Worm (Caenorhabditis elegans) whole organism, young adult: ENCODE measurements around the gene F58E6.5.
A peak's percentile ranks its signal among the peaks of the same experiment; 100 is the strongest.

Experiments used
- B0035.1 ChIP-seq: sonication (generic microtip); optimal IDR thresholded peaks from 2 replicates; lab custom pipeline; 2016; ENCODE audit warnings: missing genetic modification characterization, mild to moderate bottlenecking, missing compliant biosample characterization, missing genotype, missing genetic modification reagents
- B0261.1 ChIP-seq: sonication (generic microtip); optimal IDR thresholded peaks from 2 replicates; lab custom pipeline; 2016; ENCODE audit warnings: mild to moderate bottlenecking, missing genetic modification characterization, moderate library complexity, missing compliant biosample characterization
- B0336.3 ChIP-seq: fragments of 200-800 bp; sonication (Bioruptor generic); IDR thresholded peaks from 2 replicates; pipeline ENCODE4 v1.3.6; 2022; ENCODE audit warnings: missing genetic modification characterization, missing compliant biosample characterization
- C06A6.2 ChIP-seq: fragments of 200-800 bp; sonication (Bioruptor generic); conservative IDR thresholded peaks from 2 replicates; pipeline ENCODE4 v1.3.6; 2022; ENCODE audit warnings: missing genetic modification characterization, missing compliant biosample characterization
- C17E4.6 ChIP-seq: fragments of 200-800 bp; sonication (Bioruptor generic); IDR thresholded peaks from 2 replicates; pipeline ENCODE4 v1.3.6; 2022; ENCODE audit warnings: missing genetic modification reagents, missing genetic modification characterization, missing compliant biosample characterization
- F33H1.4 ChIP-seq: fragments of 200-800 bp; sonication (Bioruptor generic); IDR thresholded peaks from 2 replicates; pipeline ENCODE4 v1.3.6; 2022; ENCODE audit warnings: missing genetic modification reagents, missing genetic modification characterization, missing compliant biosample characterization
- F37B4.10 ChIP-seq: fragments of 200-800 bp; sonication (Bioruptor generic); IDR thresholded peaks from 2 replicates; pipeline ENCODE4 v1.3.6; 2022; ENCODE audit warnings: missing genetic modification characterization, missing compliant biosample characterization
- F49E8.2 ChIP-seq: sonication (generic microtip); optimal IDR thresholded peaks from 3 replicates; lab custom pipeline; 2017; ENCODE audit warnings: missing genetic modification characterization, mild to moderate bottlenecking, missing compliant biosample characterization, antibody characterized with exemption, moderate library complexity; ENCODE audit not compliant: insufficient read depth
- K12H6.12 ChIP-seq: fragments of 200-800 bp; sonication (Bioruptor generic); optimal IDR thresholded peaks from 2 replicates; lab custom pipeline; 2018; ENCODE audit warnings: mild to moderate bottlenecking, missing genetic modification characterization, missing compliant biosample characterization
- T07F8.4 ChIP-seq: sonication (generic microtip); optimal IDR thresholded peaks from 2 replicates; lab custom pipeline; 2016; ENCODE audit warnings: mild to moderate bottlenecking, missing genetic modification characterization, moderate library complexity, missing compliant biosample characterization
- Y53G8AR.9 ChIP-seq: fragments of 200-800 bp; sonication (Bioruptor generic); conservative IDR thresholded peaks from 2 replicates; pipeline ENCODE4 v1.3.6; 2022; ENCODE audit warnings: missing genetic modification reagents, missing genetic modification characterization, missing compliant biosample characterization
- Y56A3A.18 ChIP-seq: fragments of 200-800 bp; sonication (Bioruptor generic); IDR thresholded peaks from 2 replicates; pipeline ENCODE4 v1.3.6; 2022; ENCODE audit warnings: missing genetic modification reagents, missing genetic modification characterization, missing compliant biosample characterization
- attf-3 ChIP-seq: fragments of 200-800 bp; sonication (Bioruptor generic); conservative IDR thresholded peaks from 2 replicates; pipeline ENCODE4 v1.3.6; 2022; ENCODE audit warnings: missing genetic modification reagents, missing genetic modification characterization, missing compliant biosample characterization
- attf-5 ChIP-seq: fragments of 200-800 bp; sonication (Bioruptor generic); optimal IDR thresholded peaks from 2 replicates; lab custom pipeline; 2018; ENCODE audit warnings: mild to moderate bottlenecking, missing genetic modification characterization, missing compliant biosample characterization
- cebp-1 ChIP-seq, 2 experiments: fragments of 200-800 bp in 1 of 2; sonication (Bioruptor generic) in 1 of 2; sonication (generic microtip) in 1 of 2; IDR thresholded peaks in 1 of 2; optimal IDR thresholded peaks in 1 of 2; 2 replicates each; pipeline versions ENCODE4 v1.3.6 to Lab custom; 2017 to 2022; ENCODE audit warnings: missing compliant biosample characterization in 2 of 2, missing genetic modification characterization in 2 of 2, mild to moderate bottlenecking in 1 of 2, missing genetic modification reagents in 1 of 2, moderate library complexity in 1 of 2
- ceh-100 ChIP-seq: fragments of 200-800 bp; sonication (Bioruptor generic); IDR thresholded peaks from 2 replicates; pipeline ENCODE4 v1.3.6; 2022; ENCODE audit warnings: missing genetic modification reagents, missing genetic modification characterization, missing compliant biosample characterization
- ceh-40 ChIP-seq: fragments of 200-800 bp; sonication (Bioruptor generic); IDR thresholded peaks from 2 replicates; pipeline ENCODE4 v1.3.6; 2022; ENCODE audit warnings: missing genetic modification characterization, missing compliant biosample characterization
- ceh-79 ChIP-seq: sonication (generic microtip); optimal IDR thresholded peaks from 2 replicates; lab custom pipeline; 2017; ENCODE audit warnings: mild to moderate bottlenecking, missing genetic modification characterization, missing compliant biosample characterization
- die-1 ChIP-seq: sonication (generic microtip); optimal IDR thresholded peaks from 2 replicates; lab custom pipeline; 2016; ENCODE audit warnings: missing genotype, mild to moderate bottlenecking, missing genetic modification characterization, missing compliant biosample characterization
- egl-44 ChIP-seq: fragments of 200-800 bp; sonication (Bioruptor generic); IDR thresholded peaks from 2 replicates; pipeline ENCODE4 v1.3.6; 2022; ENCODE audit warnings: missing genetic modification reagents, missing genetic modification characterization, missing compliant biosample characterization
- him-1 ChIP-seq: sonication (generic microtip); optimal IDR thresholded peaks from 2 replicates; lab custom pipeline; 2016; ENCODE audit warnings: missing genotype, missing genetic modification reagents, missing genetic modification characterization, missing compliant biosample characterization
- hlh-26 ChIP-seq: fragments of 200-800 bp; sonication (Bioruptor generic); conservative IDR thresholded peaks from 2 replicates; pipeline ENCODE4 v1.3.6; 2022; ENCODE audit warnings: missing genetic modification reagents, missing genetic modification characterization, missing compliant biosample characterization
- hmg-1.2 ChIP-seq: fragments of 200-800 bp; sonication (Bioruptor generic); IDR thresholded peaks from 2 replicates; pipeline ENCODE4 v1.3.6; 2022; ENCODE audit warnings: missing genetic modification reagents, missing genetic modification characterization, missing compliant biosample characterization
- hrde-1 ChIP-seq: sonication (generic microtip); optimal IDR thresholded peaks from 2 replicates; lab custom pipeline; 2016; ENCODE audit warnings: missing genetic modification characterization, mild to moderate bottlenecking, missing compliant biosample characterization, moderate library complexity, missing genotype, missing genetic modification reagents, borderline replicate concordance
- hsf-1 ChIP-seq: fragments of 200-800 bp; sonication (Bioruptor generic); IDR thresholded peaks from 2 replicates; pipeline ENCODE4 v1.3.6; 2022; ENCODE audit warnings: missing genetic modification reagents, missing genetic modification characterization, missing compliant biosample characterization
- let-607 ChIP-seq, 2 experiments: fragments of 200-800 bp in 1 of 2; sonication (Bioruptor generic) in 1 of 2; sonication (generic microtip) in 1 of 2; optimal IDR thresholded peaks; 2 replicates each; lab custom pipeline; 2016 to 2018; ENCODE audit warnings: mild to moderate bottlenecking in 2 of 2, missing compliant biosample characterization in 2 of 2, missing genetic modification characterization in 2 of 2, moderate library complexity in 2 of 2, missing genotype in 1 of 2
- madf-10 ChIP-seq: sonication (generic microtip); optimal IDR thresholded peaks from 2 replicates; lab custom pipeline; 2016; ENCODE audit warnings: mild to moderate bottlenecking, missing genetic modification characterization, missing compliant biosample characterization
- madf-3 ChIP-seq: fragments of 200-800 bp; sonication (Bioruptor generic); IDR thresholded peaks from 2 replicates; pipeline ENCODE4 v1.3.6; 2022; ENCODE audit warnings: missing genetic modification reagents, missing genetic modification characterization, missing compliant biosample characterization
- mcd-1 ChIP-seq: fragments of 200-800 bp; sonication (Bioruptor generic); IDR thresholded peaks from 2 replicates; pipeline ENCODE4 v1.3.6; 2022; ENCODE audit warnings: missing genetic modification reagents, missing genetic modification characterization, missing compliant biosample characterization
- mes-4 ChIP-seq: sonication (generic microtip); optimal IDR thresholded peaks from 2 replicates; lab custom pipeline; 2016; ENCODE audit warnings: missing genotype, missing genetic modification characterization, missing compliant biosample characterization
- nhr-80 ChIP-seq: sonication (generic microtip); optimal IDR thresholded peaks from 2 replicates; lab custom pipeline; 2016; ENCODE audit warnings: missing genetic modification characterization, missing compliant biosample characterization
- nhr-90 ChIP-seq: sonication (generic microtip); optimal IDR thresholded peaks from 2 replicates; lab custom pipeline; 2016; ENCODE audit warnings: missing genotype, mild to moderate bottlenecking, missing genetic modification characterization, missing compliant biosample characterization
- rcor-1 ChIP-seq: fragments of 200-800 bp; sonication (Bioruptor generic); IDR thresholded peaks from 2 replicates; pipeline ENCODE4 v1.3.6; 2022; ENCODE audit warnings: missing genetic modification reagents, missing genetic modification characterization, missing compliant biosample characterization
- snpc-1.3 ChIP-seq: sonication (generic microtip); optimal IDR thresholded peaks from 2 replicates; lab custom pipeline; 2017; ENCODE audit warnings: missing genetic modification characterization, mild to moderate bottlenecking, missing compliant biosample characterization, antibody characterized with exemption, moderate library complexity, missing genotype, missing genetic modification reagents; ENCODE audit not compliant: insufficient read depth
- snpc-4 ChIP-seq, 5 experiments: fragments of 150-350 bp in 1 of 5; sonication (generic microtip) in 4 of 5; optimal IDR thresholded peaks; 2 replicates each; lab custom pipeline; 2014 to 2018; ENCODE audit warnings: missing genetic modification characterization in 5 of 5, missing biosample characterization in 3 of 5, antibody characterized with exemption in 2 of 5, mild to moderate bottlenecking in 2 of 5, missing compliant biosample characterization in 2 of 5, missing genotype in 2 of 5, moderate library complexity in 2 of 5, missing genetic modification reagents in 1 of 5
- tbp1 ChIP-seq: fragments of 200-800 bp; sonication (Bioruptor generic); optimal IDR thresholded peaks from 2 replicates; lab custom pipeline; 2018; ENCODE audit warnings: mild to moderate bottlenecking, missing genetic modification characterization, missing compliant biosample characterization
- unc-130 ChIP-seq: sonication (generic microtip); optimal IDR thresholded peaks from 2 replicates; lab custom pipeline; 2016; ENCODE audit warnings: missing genetic modification reagents, missing genetic modification characterization, missing compliant biosample characterization
- unc-62 ChIP-seq: fragments of 150-350 bp; optimal IDR thresholded peaks from 2 replicates; lab custom pipeline; 2014; ENCODE audit warnings: missing biosample characterization, missing genetic modification reagents, missing genetic modification characterization
- zim-3 ChIP-seq: sonication (generic microtip); optimal IDR thresholded peaks from 2 replicates; lab custom pipeline; 2017; ENCODE audit warnings: mild to moderate bottlenecking, missing genetic modification characterization, moderate library complexity, missing compliant biosample characterization
- ztf-22 ChIP-seq: fragments of 200-800 bp; sonication (Bioruptor generic); optimal IDR thresholded peaks from 2 replicates; lab custom pipeline; 2018; ENCODE audit warnings: mild to moderate bottlenecking, missing genetic modification characterization, moderate library complexity, missing compliant biosample characterization

F58E6.5 gene

DNA sequence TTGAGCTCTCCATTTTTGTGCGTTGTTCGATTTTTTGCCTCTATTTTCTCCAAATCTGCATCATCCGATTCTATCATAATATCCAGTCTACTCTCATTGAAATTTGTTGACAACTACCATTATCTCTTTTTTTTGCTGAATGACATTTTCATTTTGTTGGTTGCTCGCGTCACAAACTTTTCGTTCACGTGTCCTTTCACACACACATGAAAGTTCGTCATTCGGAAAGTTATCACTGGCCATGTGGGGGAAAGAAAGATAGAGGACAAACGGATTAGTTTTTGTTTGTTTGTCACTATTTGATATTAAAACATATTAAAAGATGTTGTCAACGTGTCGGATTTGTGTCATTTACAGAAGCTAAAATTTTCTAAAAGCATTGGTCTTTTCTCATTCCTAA lies 40.6 kb upstream of the F58E6.5 start:
- TF ChIP-seq let-607 (tag; optimal IDR thresholded peaks at IDR 0.05; lab: Kevin White, UChicago) (peak in 1 of 2 experiments; percentile 52), F49E8.2 (tag; lab: Kevin White, UChicago) (no peak), nhr-80 (tag; lab: Kevin White, UChicago) (peak; percentile 30), madf-10 (no peak)

DNA sequence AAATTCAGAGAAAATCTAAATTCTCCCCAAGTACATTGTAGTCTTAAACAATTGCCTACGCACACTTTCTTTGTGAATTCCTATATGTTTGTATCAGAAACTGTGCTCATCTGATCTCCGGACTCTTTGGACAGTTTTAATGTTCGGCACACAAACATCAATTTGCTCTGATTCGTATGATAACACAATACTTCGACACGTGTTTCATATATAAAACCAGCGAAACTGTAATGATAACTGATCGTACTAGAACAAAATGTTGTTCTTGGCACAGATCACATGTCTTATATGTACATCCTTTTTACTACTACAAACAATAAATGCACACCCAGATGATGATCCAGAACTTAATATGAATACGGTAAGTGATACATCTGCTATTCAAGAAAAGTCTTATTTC lies 37.0 kb upstream of the F58E6.5 start, which contains the start of gene lipl-2:
lipl-2 (plus strand) TSS at position 236 of the 400 bp plus-strand sequence.
- TF ChIP-seq Y53G8AR.9, result no peak
- no peak for TF ChIP-seq B0261.1 (tag; lab: Kevin White, UChicago)
- peak in 1 of 2 experiments; percentile 57 for TF ChIP-seq let-607 (tag; optimal IDR thresholded peaks at IDR 0.05; lab: Kevin White, UChicago)
- TF ChIP-seq zim-3 (tag; lab: Kevin White, UChicago), result no peak
- peak; percentile 68 for TF ChIP-seq nhr-80 (tag; lab: Kevin White, UChicago)
- no peak for TF ChIP-seq Y56A3A.18 (GFP tag; lab: Robert Waterston, UW)
- peak; percentile 8 for TF ChIP-seq tbp1 (GFP tag; lab: Kevin White, UChicago)

DNA sequence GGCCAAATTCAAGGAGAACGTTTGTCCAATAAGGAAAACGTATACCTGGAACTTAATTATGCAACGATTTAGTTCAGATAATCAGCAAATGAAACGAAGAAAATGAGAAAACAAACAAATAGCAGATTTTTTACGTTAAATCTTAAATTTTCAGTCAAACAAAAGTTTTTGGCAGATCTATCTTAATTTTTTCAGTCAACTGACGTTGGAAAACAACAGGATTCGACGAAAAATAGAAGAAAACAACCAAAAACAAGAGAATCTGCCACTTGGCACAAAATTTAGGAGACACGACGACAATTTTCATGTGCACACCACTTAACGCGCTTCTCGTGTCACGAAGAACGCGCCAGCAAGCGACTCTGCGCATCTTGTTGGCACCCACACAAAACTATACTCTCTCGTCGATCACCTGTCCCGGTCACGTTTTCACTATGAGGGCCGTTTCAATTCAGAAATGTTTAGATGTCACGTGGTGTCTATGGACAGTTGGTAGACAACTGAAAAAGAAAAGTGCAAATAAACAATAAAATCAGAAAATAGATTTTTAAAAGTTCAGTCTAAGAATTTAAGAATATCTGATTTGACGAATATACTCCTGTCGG lies 35.4 kb upstream of the F58E6.5 start, which contains the start of gene ztf-7:
ztf-7 (minus strand) TSS at position 51 of the 605 bp plus-strand sequence.
- TF ChIP-seq F33H1.4 (GFP tag; lab: Robert Waterston, UW) (peak; percentile 62), nhr-90 (tag; lab: Kevin White, UChicago) (peak; percentile 77), cebp-1 (GFP tag; IDR thresholded peaks at IDR 0.05; lab: Robert Waterston, UW) (peak; percentile 75), cebp-1 (tag; optimal IDR thresholded peaks at IDR 0.05; lab: Kevin White, UChicago) (peak; percentile 96), F49E8.2 (tag; lab: Kevin White, UChicago) (peak; percentile 3), C17E4.6 (GFP tag; lab: Robert Waterston, UW) (peak; percentile 54; the same call in 1 of the 2 replicates), unc-62 (no peak), ceh-40 (GFP tag; lab: Robert Waterston, UW) (no peak), C06A6.2 (GFP tag; lab: Robert Waterston, UW) (peak; percentile 93), madf-3 (GFP tag; lab: Robert Waterston, UW) (peak; percentile 88), rcor-1 (GFP tag; lab: Robert Waterston, UW) (peak; percentile 92), ceh-100 (GFP tag; lab: Robert Waterston, UW) (peak; percentile 82), hsf-1 (GFP tag; lab: Robert Waterston, UW) (peak; percentile 62; the same call in 1 of the 2 replicates), K12H6.12 (tag; lab: Kevin White, UChicago) (peak; percentile 97), ceh-79 (tag; lab: Kevin White, UChicago) (peak; percentile 32), hrde-1 (tag; lab: Kevin White, UChicago) (no peak), F37B4.10 (GFP tag; lab: Robert Waterston, UW) (0 out of 2 replicates have a peak, but pooled peaks have one; percentile 78), egl-44 (peak; percentile 68), T07F8.4 (tag; lab: Kevin White, UChicago) (no peak), hmg-1.2 (peak; percentile 99), mcd-1 (GFP tag; lab: Robert Waterston, UW) (peak; percentile 92), snpc-4 (GFP tag; optimal IDR thresholded peaks at IDR 0.05; lab: Kevin White, UChicago) (peak; percentile 67), snpc-4 (tag; optimal IDR thresholded peaks at IDR 0.05; lab: Kevin White, UChicago) (peak in 3 of 4 experiments; percentile 77 to 87 (median 84)), Y56A3A.18 (GFP tag; lab: Robert Waterston, UW) (peak; percentile 94), B0035.1 (peak; percentile 77), nhr-80 (tag; lab: Kevin White, UChicago) (peak; percentile 99), hlh-26 (GFP tag; lab: Robert Waterston, UW) (no peak), attf-3 (GFP tag; lab: Robert Waterston, UW) (peak; percentile 51; the same call in 1 of the 2 replicates), ztf-22 (peak; percentile 95), snpc-1.3 (tag; lab: Kevin White, UChicago) (no peak), unc-130 (GFP tag; lab: Kevin White, UChicago) (no peak), B0261.1 (tag; lab: Kevin White, UChicago) (peak; percentile 12), mes-4 (tag; lab: Kevin White, UChicago) (no peak), him-1 (no peak), B0336.3 (GFP tag; lab: Robert Waterston, UW) (peak; percentile 98), attf-5 (GFP tag; lab: Kevin White, UChicago) (peak; percentile 97), die-1 (no peak)
